Worm (Caenorhabditis elegans): ENCODE results near the gene F08B12.11.

ce11 chrX:11433488-11433887, 48.6 kb downstream of the F08B12.11 start, which contains the start of gene hum-4:
- TF ChIP-seq cog-1 (tag; optimal IDR thresholded peaks at IDR 0.05): no peak
- TF ChIP-seq ref-1 (GFP tag; conservative IDR thresholded peaks at IDR 0.05): no peak
